Fruit fly (Drosophila melanogaster): ENCODE measurements around the gene CG34057.

DNA sequence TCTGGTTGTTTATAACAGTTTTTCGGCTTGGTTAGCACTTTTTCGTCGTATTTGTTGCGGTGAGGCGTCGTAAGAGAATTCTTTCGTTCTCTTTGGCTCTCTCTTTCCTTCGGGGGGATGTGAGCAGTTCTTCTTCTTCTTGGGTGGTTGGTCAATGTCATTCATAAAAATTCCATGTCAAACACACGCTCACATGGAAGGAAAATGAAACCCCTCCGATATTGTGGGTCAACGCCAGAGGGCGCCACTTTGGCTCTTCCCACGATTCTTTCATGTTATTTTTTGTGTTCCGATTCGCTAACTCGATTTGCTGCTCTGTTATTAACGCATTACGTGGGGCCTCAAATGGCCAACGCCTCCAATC lies 14.3 kb upstream of the CG34057 start:
- TF ChIP-seq achi (GFP tag; optimal IDR thresholded peaks at IDR 0.05) (no peak), acj6 (GFP tag; optimal IDR thresholded peaks at IDR 0.05) (no peak)
